Worm (Caenorhabditis elegans): ENCODE measurements around the gene Y12A6A.1.

DNA sequence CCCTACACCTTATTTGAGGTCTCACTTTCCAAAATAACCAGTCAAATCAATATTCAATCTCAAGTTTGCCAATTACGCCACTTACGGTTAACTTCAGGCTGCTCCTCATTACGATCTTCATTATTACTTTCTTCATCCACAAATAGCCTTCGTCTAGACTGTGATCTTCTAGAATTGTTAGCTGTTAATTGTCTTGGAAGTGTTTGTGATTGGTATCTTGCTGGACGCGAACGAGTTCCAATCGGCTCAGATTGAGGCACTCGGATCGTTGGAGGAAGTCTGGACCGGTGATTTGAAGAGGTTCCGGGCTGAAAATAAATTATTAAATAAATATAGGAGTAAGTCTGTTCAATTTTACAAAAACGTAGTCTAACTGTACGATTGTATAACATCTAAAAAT lies 45.3 kb upstream of the Y12A6A.1 start:
- TF ChIP-seq efl-3 (GFP tag; optimal IDR thresholded peaks at IDR 0.05) (no peak), snpc-4 (tag; optimal IDR thresholded peaks at IDR 0.05) (no peak), lir-3 (tag; optimal IDR thresholded peaks at IDR 0.05; ENCODE audit: poor library complexity) (no peak), lin-15B (tag; optimal IDR thresholded peaks at IDR 0.05) (no peak), nhr-77 (tag; optimal IDR thresholded peaks at IDR 0.05) (no peak), fkh-10 (GFP tag; optimal IDR thresholded peaks at IDR 0.05) (no peak), mdl-1 (tag; optimal IDR thresholded peaks at IDR 0.05) (no peak), elt-3 (tag; optimal IDR thresholded peaks at IDR 0.05) (no peak), elt-2 (tag; optimal IDR thresholded peaks at IDR 0.05) (no peak), ceh-82 (tag; optimal IDR thresholded peaks at IDR 0.05) (no peak), nhr-11 (tag; optimal IDR thresholded peaks at IDR 0.05) (no peak)
